Worm (Caenorhabditis elegans) whole organism, L1 larva: Measurements from ENCODE around the gene cul-4.

Experiments used
- C34B4.2 ChIP-seq: sonication (generic microtip); optimal IDR thresholded peaks from 2 replicates; lab custom pipeline; 2017; ENCODE audit warnings: mild to moderate bottlenecking, missing genetic modification characterization, missing compliant biosample characterization
- aly-2 ChIP-seq: fragments of 150-350 bp; optimal IDR thresholded peaks from 2 replicates; lab custom pipeline; 2014; ENCODE audit warnings: missing biosample characterization, missing genetic modification characterization
- ama-1 ChIP-seq: fragments of 150-350 bp; optimal IDR thresholded peaks from 2 replicates; lab custom pipeline; 2014
- ces-1 ChIP-seq: fragments of 150-350 bp; optimal IDR thresholded peaks from 2 replicates; lab custom pipeline; 2014; ENCODE audit warnings: missing biosample characterization, missing genetic modification reagents, missing genetic modification characterization
- fos-1 ChIP-seq: fragments of 150-350 bp; optimal IDR thresholded peaks from 2 replicates; lab custom pipeline; 2014; ENCODE audit warnings: missing biosample characterization, missing genetic modification characterization
- lin-39 ChIP-seq: fragments of 150-350 bp; optimal IDR thresholded peaks from 2 replicates; lab custom pipeline; 2014; ENCODE audit warnings: missing biosample characterization, missing genetic modification reagents, missing genetic modification characterization
- nhr-12 ChIP-seq: sonication (generic microtip); optimal IDR thresholded peaks from 2 replicates; lab custom pipeline; 2017; ENCODE audit warnings: missing biosample characterization, missing genetic modification characterization
- nhr-20 ChIP-seq: sonication (generic microtip); optimal IDR thresholded peaks from 2 replicates; lab custom pipeline; 2016; ENCODE audit warnings: mild to moderate bottlenecking, missing genetic modification characterization, missing compliant biosample characterization
- nhr-237 ChIP-seq: fragments of 150-350 bp; optimal IDR thresholded peaks from 2 replicates; lab custom pipeline; 2014; ENCODE audit warnings: missing biosample characterization, missing genetic modification characterization
- nhr-77 ChIP-seq: fragments of 150-350 bp; optimal IDR thresholded peaks from 2 replicates; lab custom pipeline; 2014; ENCODE audit warnings: missing biosample characterization, missing genetic modification characterization
- pqm-1 ChIP-seq: sonication (generic microtip); optimal IDR thresholded peaks from 3 replicates; lab custom pipeline; 2017; ENCODE audit warnings: missing biosample characterization, missing genetic modification characterization
- rnt-1 ChIP-seq: sonication (generic microtip); optimal IDR thresholded peaks from 2 replicates; lab custom pipeline; 2016; ENCODE audit warnings: mild to moderate bottlenecking, missing genetic modification characterization, moderate library complexity, missing compliant biosample characterization
- sox-4 ChIP-seq: sonication (generic microtip); optimal IDR thresholded peaks from 2 replicates; lab custom pipeline; 2016; ENCODE audit warnings: missing genetic modification characterization, missing compliant biosample characterization
- zag-1 ChIP-seq: fragments of 150-350 bp; optimal IDR thresholded peaks from 2 replicates; lab custom pipeline; 2014; ENCODE audit warnings: missing biosample characterization, missing genetic modification characterization

DNA sequence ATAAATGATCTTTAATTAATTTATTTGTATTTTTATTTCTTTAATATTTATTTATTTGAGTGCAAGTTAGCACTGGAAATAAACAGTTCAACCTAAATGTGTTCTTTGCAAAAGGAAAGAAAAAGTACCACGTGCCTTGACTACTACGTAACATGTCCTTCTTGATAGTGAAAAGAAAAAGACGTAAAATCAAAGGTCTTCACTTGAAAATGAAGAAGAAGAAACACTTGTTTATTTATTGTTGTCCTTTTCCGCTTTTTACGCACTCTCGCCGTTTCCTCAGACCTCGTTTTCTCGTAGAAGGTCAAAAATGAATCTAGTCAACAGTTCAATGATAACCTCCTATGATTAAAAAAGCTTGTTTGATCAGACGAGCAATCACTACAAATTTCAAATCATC is 24.0 kb upstream of the cul-4 start:
- TF ChIP-seq ces-1 (GFP tag; lab: Kevin White, UChicago) (no peak), ama-1 (lab: Kevin White, UChicago) (no peak), nhr-12 (tag; lab: Kevin White, UChicago) (no peak), fos-1 (tag; lab: Kevin White, UChicago) (no peak), aly-2 (no peak), nhr-20 (tag; lab: Kevin White, UChicago) (peak; percentile 61), pqm-1 (tag; lab: Kevin White, UChicago) (no peak), sox-4 (tag; lab: Kevin White, UChicago) (no peak), rnt-1 (no peak), C34B4.2 (tag; lab: Kevin White, UChicago) (no peak), zag-1 (tag; lab: Kevin White, UChicago) (no peak), nhr-237 (tag; lab: Kevin White, UChicago) (no peak), lin-39 (tag; lab: Kevin White, UChicago) (no peak), nhr-77 (tag; lab: Kevin White, UChicago) (no peak)
